Worm (Caenorhabditis elegans): ENCODE data around the gene kcmf-1.

The kcmf-1 gene

ce11 chrIII:7828576-7829461, at the start of gene kcmf-1, which contains the start of gene egl-45:
kcmf-1 (plus strand) TSS chrIII:7829411.
egl-45 (minus strand) TSS chrIII:7828626.
- TF ChIP-seq tbx-2 (tag; optimal IDR thresholded peaks at IDR 0.05) (no peak), fkh-8 (tag; optimal IDR thresholded peaks at IDR 0.05) (no peak), C04F5.9 (tag; optimal IDR thresholded peaks at IDR 0.05) (no peak), skn-1 (tag; optimal IDR thresholded peaks at IDR 0.05) (peak; percentile 4), nhr-90 (tag; optimal IDR thresholded peaks at IDR 0.05; ENCODE audit: poor library complexity) (no peak), efl-1 (optimal IDR thresholded peaks at IDR 0.05) (peak; percentile 54 to 59), efl-1 (GFP tag; optimal IDR thresholded peaks at IDR 0.05 in 1 of 2) (peak; percentile 39 to 73), unc-30 (tag; optimal IDR thresholded peaks at IDR 0.05) (no peak), vab-15 (tag; optimal IDR thresholded peaks at IDR 0.05) (no peak), nhr-71 (tag; optimal IDR thresholded peaks at IDR 0.05) (no peak), F16B12.6 (tag; optimal IDR thresholded peaks at IDR 0.05) (peak; percentile 7), aly-2 (tag; optimal IDR thresholded peaks at IDR 0.05) (no peak), ets-5 (GFP tag; IDR thresholded peaks at IDR 0.05) (no peak), pax-3 (tag; optimal IDR thresholded peaks at IDR 0.05) (no peak), lsy-2 (tag; optimal IDR thresholded peaks at IDR 0.05) (peak; percentile 33 to 69), tlp-1 (tag; optimal IDR thresholded peaks at IDR 0.05) (no peak), lin-13 (GFP tag; optimal IDR thresholded peaks at IDR 0.05) (no peak), blmp-1 (tag; optimal IDR thresholded peaks at IDR 0.05) (peak; percentile 51), ztf-4 (tag; optimal IDR thresholded peaks at IDR 0.05) (no peak), xbp-1 (tag; optimal IDR thresholded peaks at IDR 0.05) (peak; percentile 1), lin-15B (tag; optimal IDR thresholded peaks at IDR 0.05) (no peak), egl-27 (tag; optimal IDR thresholded peaks at IDR 0.05) (no peak), lin-39 (tag; optimal IDR thresholded peaks at IDR 0.05) (no peak), C34B4.2 (tag; optimal IDR thresholded peaks at IDR 0.05) (no peak), elt-3 (tag; optimal IDR thresholded peaks at IDR 0.05) (peak in 1 of 6 experiments; percentile 17), snu-23 (GFP tag; optimal IDR thresholded peaks at IDR 0.05) (peak; percentile 24), unc-130 (tag; optimal IDR thresholded peaks at IDR 0.05) (no peak), egl-13 (tag; optimal IDR thresholded peaks at IDR 0.05) (no peak), ceh-63 (GFP tag; optimal IDR thresholded peaks at IDR 0.05) (no peak), nhr-20 (tag; optimal IDR thresholded peaks at IDR 0.05) (no peak), unc-98 (GFP tag; IDR thresholded peaks at IDR 0.05) (no peak), mef-2 (tag; optimal IDR thresholded peaks at IDR 0.05) (no peak), unc-86 (tag; optimal IDR thresholded peaks at IDR 0.05) (no peak), lin-35 (GFP tag; optimal IDR thresholded peaks at IDR 0.05) (peak; percentile 28 to 60), ceh-82 (tag; optimal IDR thresholded peaks at IDR 0.05) (no peak), ceh-88 (GFP tag; IDR thresholded peaks at IDR 0.05) (no peak), ztf-11 (tag; optimal IDR thresholded peaks at IDR 0.05) (no peak), aha-1 (tag; optimal IDR thresholded peaks at IDR 0.05) (no peak), dpl-1 (GFP tag; optimal IDR thresholded peaks at IDR 0.05) (peak; percentile 14 to 65 (median 51)), mep-1 (tag; optimal IDR thresholded peaks at IDR 0.05) (no peak), nhr-77 (tag; optimal IDR thresholded peaks at IDR 0.05) (no peak), nhr-76 (tag; optimal IDR thresholded peaks at IDR 0.05) (no peak), swsn-7 (tag; optimal IDR thresholded peaks at IDR 0.05) (no peak), ceh-8 (GFP tag; optimal IDR thresholded peaks at IDR 0.05) (no peak), mdl-1 (tag; optimal IDR thresholded peaks at IDR 0.05) (no peak), nhr-11 (tag; optimal IDR thresholded peaks at IDR 0.05) (no peak), fkh-4 (tag; optimal IDR thresholded peaks at IDR 0.05; ENCODE audit: borderline replicate concordance) (no peak), ceh-90 (tag; optimal IDR thresholded peaks at IDR 0.05) (no peak), C16A3.4 (tag; optimal IDR thresholded peaks at IDR 0.05) (peak; percentile 28), sox-4 (tag; optimal IDR thresholded peaks at IDR 0.05) (no peak), ces-1 (GFP tag; optimal IDR thresholded peaks at IDR 0.05) (no peak), lin-14 (GFP tag; optimal IDR thresholded peaks at IDR 0.05) (no peak), irx-1 (tag; optimal IDR thresholded peaks at IDR 0.05) (no peak)
